Worm (Caenorhabditis elegans) whole organism, young adult: ENCODE measurements around the gene txdc-12.2.

Experiments used
- C06A6.2 ChIP-seq: fragments of 200-800 bp; sonication (Bioruptor generic); conservative IDR thresholded peaks from 2 replicates; pipeline ENCODE4 v1.3.6; 2022; ENCODE audit warnings: missing genetic modification characterization, missing compliant biosample characterization
- D2030.7 ChIP-seq: fragments of 200-800 bp; sonication (Bioruptor generic); IDR thresholded peaks from 2 replicates; pipeline ENCODE4 v1.3.6; 2022; ENCODE audit warnings: missing genetic modification reagents, missing genetic modification characterization, missing compliant biosample characterization
- F23B12.7 ChIP-seq: sonication (generic microtip); optimal IDR thresholded peaks from 2 replicates; lab custom pipeline; 2017; ENCODE audit warnings: missing genetic modification characterization, mild to moderate bottlenecking, missing compliant biosample characterization, antibody characterized with exemption, moderate library complexity; ENCODE audit not compliant: insufficient read depth
- F39B2.1 ChIP-seq: fragments of 200-800 bp; sonication (Bioruptor generic); IDR thresholded peaks from 2 replicates; pipeline ENCODE4 v1.3.6; 2022; ENCODE audit warnings: missing genetic modification reagents, missing genetic modification characterization, missing compliant biosample characterization
- Y53F4B.3 ChIP-seq: fragments of 200-800 bp; sonication (Bioruptor generic); IDR thresholded peaks from 2 replicates; pipeline ENCODE4 v1.3.6; 2022; ENCODE audit warnings: missing genetic modification reagents, missing genetic modification characterization, missing compliant biosample characterization
- Y53G8AR.9 ChIP-seq: fragments of 200-800 bp; sonication (Bioruptor generic); conservative IDR thresholded peaks from 2 replicates; pipeline ENCODE4 v1.3.6; 2022; ENCODE audit warnings: missing genetic modification reagents, missing genetic modification characterization, missing compliant biosample characterization
- Y56A3A.18 ChIP-seq: fragments of 200-800 bp; sonication (Bioruptor generic); IDR thresholded peaks from 2 replicates; pipeline ENCODE4 v1.3.6; 2022; ENCODE audit warnings: missing genetic modification reagents, missing genetic modification characterization, missing compliant biosample characterization
- ZK185.1 ChIP-seq: sonication (generic microtip); optimal IDR thresholded peaks from 2 replicates; lab custom pipeline; 2016; ENCODE audit warnings: mild to moderate bottlenecking, missing genetic modification characterization, missing compliant biosample characterization; ENCODE audit not compliant: poor library complexity, severe bottlenecking
- attf-5 ChIP-seq: fragments of 200-800 bp; sonication (Bioruptor generic); optimal IDR thresholded peaks from 2 replicates; lab custom pipeline; 2018; ENCODE audit warnings: mild to moderate bottlenecking, missing genetic modification characterization, missing compliant biosample characterization
- bed-1 ChIP-seq: fragments of 200-800 bp; sonication (Bioruptor generic); IDR thresholded peaks from 2 replicates; pipeline ENCODE4 v1.3.6; 2022; ENCODE audit warnings: missing genetic modification reagents, missing genetic modification characterization, missing compliant biosample characterization
- ceh-79 ChIP-seq: sonication (generic microtip); optimal IDR thresholded peaks from 2 replicates; lab custom pipeline; 2017; ENCODE audit warnings: mild to moderate bottlenecking, missing genetic modification characterization, missing compliant biosample characterization
- ekl-4 ChIP-seq: fragments of 200-800 bp; sonication (Bioruptor generic); IDR thresholded peaks from 2 replicates; pipeline ENCODE4 v1.3.6; 2022; ENCODE audit warnings: missing genetic modification reagents, missing genetic modification characterization, missing compliant biosample characterization
- ets-4 ChIP-seq: fragments of 200-800 bp; sonication (Bioruptor generic); optimal IDR thresholded peaks from 2 replicates; lab custom pipeline; 2018; ENCODE audit warnings: mild to moderate bottlenecking, missing genetic modification characterization, missing compliant biosample characterization
- him-1 ChIP-seq: sonication (generic microtip); optimal IDR thresholded peaks from 2 replicates; lab custom pipeline; 2016; ENCODE audit warnings: missing genotype, missing genetic modification reagents, missing genetic modification characterization, missing compliant biosample characterization
- hlh-12 ChIP-seq: sonication (generic microtip); optimal IDR thresholded peaks from 2 replicates; lab custom pipeline; 2016; ENCODE audit warnings: missing genetic modification characterization, missing compliant biosample characterization
- hlh-26 ChIP-seq: fragments of 200-800 bp; sonication (Bioruptor generic); conservative IDR thresholded peaks from 2 replicates; pipeline ENCODE4 v1.3.6; 2022; ENCODE audit warnings: missing genetic modification reagents, missing genetic modification characterization, missing compliant biosample characterization
- hmg-1.2 ChIP-seq: fragments of 200-800 bp; sonication (Bioruptor generic); IDR thresholded peaks from 2 replicates; pipeline ENCODE4 v1.3.6; 2022; ENCODE audit warnings: missing genetic modification reagents, missing genetic modification characterization, missing compliant biosample characterization
- hrde-1 ChIP-seq: sonication (generic microtip); optimal IDR thresholded peaks from 2 replicates; lab custom pipeline; 2016; ENCODE audit warnings: missing genetic modification characterization, mild to moderate bottlenecking, missing compliant biosample characterization, moderate library complexity, missing genotype, missing genetic modification reagents, borderline replicate concordance
- lin-54 ChIP-seq: fragments of 200-800 bp; sonication (Bioruptor generic); optimal IDR thresholded peaks from 2 replicates; lab custom pipeline; 2018; ENCODE audit warnings: mild to moderate bottlenecking, missing genetic modification characterization, missing compliant biosample characterization
- lsl-1 ChIP-seq: fragments of 200-800 bp; sonication (Bioruptor generic); optimal IDR thresholded peaks from 2 replicates; lab custom pipeline; 2018; ENCODE audit warnings: mild to moderate bottlenecking, missing genetic modification characterization, moderate library complexity, missing compliant biosample characterization
- mxl-1 ChIP-seq: sonication (generic microtip); optimal IDR thresholded peaks from 2 replicates; lab custom pipeline; 2016; ENCODE audit warnings: missing genetic modification characterization, missing compliant biosample characterization
- nfya-2 ChIP-seq: fragments of 200-800 bp; sonication (Bioruptor generic); IDR thresholded peaks from 2 replicates; pipeline ENCODE4 v1.3.6; 2022; ENCODE audit warnings: missing genetic modification reagents, missing genetic modification characterization, missing compliant biosample characterization
- nhr-27 ChIP-seq: fragments of 200-800 bp; sonication (Bioruptor generic); optimal IDR thresholded peaks from 2 replicates; lab custom pipeline; 2018; ENCODE audit warnings: mild to moderate bottlenecking, missing genetic modification characterization, moderate library complexity, missing compliant biosample characterization
- nhr-90 ChIP-seq: sonication (generic microtip); optimal IDR thresholded peaks from 2 replicates; lab custom pipeline; 2016; ENCODE audit warnings: missing genotype, mild to moderate bottlenecking, missing genetic modification characterization, missing compliant biosample characterization
- rec-8 ChIP-seq, 2 experiments: sonication (generic microtip); optimal IDR thresholded peaks; 2 replicates each; lab custom pipeline; 2016; ENCODE audit warnings: mild to moderate bottlenecking in 2 of 2, missing genetic modification characterization in 2 of 2, missing genetic modification reagents in 2 of 2, missing genotype in 2 of 2, missing biosample characterization in 1 of 2, missing compliant biosample characterization in 1 of 2, moderate library complexity in 1 of 2
- rpc-1 ChIP-seq, 2 experiments: fragments of 150-350 bp in 1 of 2; sonication (generic microtip) in 1 of 2; optimal IDR thresholded peaks; 2 replicates each; lab custom pipeline; 2014 to 2018; ENCODE audit warnings: missing biosample characterization in 1 of 2, missing genetic modification characterization in 1 of 2, missing genetic modification reagents in 1 of 2, missing genotype in 1 of 2
- snpc-3.4 ChIP-seq: sonication (generic microtip); optimal IDR thresholded peaks from 2 replicates; lab custom pipeline; 2017; ENCODE audit warnings: missing genetic modification characterization, mild to moderate bottlenecking, missing compliant biosample characterization, antibody characterized with exemption, moderate library complexity, missing genotype, missing genetic modification reagents
- tbx-9 ChIP-seq: sonication (generic microtip); optimal IDR thresholded peaks from 2 replicates; lab custom pipeline; 2016; ENCODE audit warnings: borderline replicate concordance, missing genetic modification characterization, inconsistent platforms, missing compliant biosample characterization
- unc-62 ChIP-seq: fragments of 150-350 bp; optimal IDR thresholded peaks from 2 replicates; lab custom pipeline; 2014; ENCODE audit warnings: missing biosample characterization, missing genetic modification reagents, missing genetic modification characterization
- zfh-2 ChIP-seq: fragments of 200-800 bp; sonication (Bioruptor generic); conservative IDR thresholded peaks from 2 replicates; pipeline ENCODE4 v1.3.6; 2022; ENCODE audit warnings: missing genetic modification reagents, missing genetic modification characterization, missing compliant biosample characterization
- ztf-18 ChIP-seq: sonication (generic microtip); optimal IDR thresholded peaks from 2 replicates; lab custom pipeline; 2016; ENCODE audit warnings: missing genotype, mild to moderate bottlenecking, missing genetic modification characterization, missing compliant biosample characterization

The txdc-12.2 gene

DNA sequence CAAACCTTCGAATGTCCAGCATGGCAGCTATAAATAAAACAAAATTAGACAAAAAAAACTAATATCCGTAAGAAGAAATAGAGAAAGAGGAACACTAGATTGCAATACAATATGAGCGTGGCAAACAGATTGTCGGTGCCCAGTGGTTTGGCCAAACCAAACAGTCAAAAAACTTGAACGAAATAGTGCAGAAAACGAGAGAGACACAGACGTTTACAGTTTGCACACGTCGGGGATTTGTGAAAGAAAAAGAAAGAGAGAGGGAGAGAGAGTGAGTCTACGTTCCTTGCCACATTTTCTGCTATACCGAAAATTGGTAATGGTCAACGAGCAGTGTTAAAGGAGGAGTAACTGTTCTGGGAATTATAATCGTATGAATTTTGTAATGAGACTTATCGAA, 39.1 kb upstream of the txdc-12.2 start, which contains the start of gene ergi-1:
ergi-1 (minus strand) TSS at position 101 of the 400 bp plus-strand sequence.
- TF ChIP-seq F39B2.1 (GFP tag; lab: Robert Waterston, UW) (no peak), F23B12.7 (tag; lab: Kevin White, UChicago) (no peak), lsl-1 (no peak), nhr-27 (no peak), ets-4 (GFP tag; lab: Kevin White, UChicago) (no peak), hlh-26 (GFP tag; lab: Robert Waterston, UW) (no peak), ZK185.1 (tag; lab: Kevin White, UChicago) (no peak), mxl-1 (tag; lab: Kevin White, UChicago) (no peak), him-1 (no peak), D2030.7 (GFP tag; lab: Robert Waterston, UW) (no peak), ekl-4 (GFP tag; lab: Robert Waterston, UW) (no peak), ztf-18 (tag; lab: Kevin White, UChicago) (no peak), Y56A3A.18 (no peak), Y53G8AR.9 (GFP tag; lab: Robert Waterston, UW) (no peak), Y53F4B.3 (GFP tag; lab: Robert Waterston, UW) (no peak), nfya-2 (no peak), attf-5 (GFP tag; lab: Kevin White, UChicago) (no peak)

DNA sequence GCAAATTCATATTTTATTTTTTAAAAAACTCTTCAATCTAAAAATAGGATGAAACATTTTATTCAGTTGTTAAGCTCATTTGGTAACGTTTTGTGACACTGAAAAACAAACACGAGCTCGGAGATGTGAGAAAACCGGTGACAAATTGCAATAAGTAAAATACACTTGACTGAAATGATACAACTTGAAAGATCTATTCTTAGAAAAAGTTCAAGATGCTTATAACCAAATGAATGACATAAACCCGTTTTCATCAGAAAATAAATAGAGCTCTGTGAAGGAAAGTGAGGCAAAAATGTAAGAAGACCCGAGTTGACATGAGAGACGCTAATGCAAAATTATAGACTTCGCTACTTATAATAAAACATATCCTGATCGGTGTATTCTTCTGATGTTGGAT, 34.9 kb upstream of the txdc-12.2 start, which contains the start of gene smex-2:
smex-2 (minus strand) TSS at position 101 of the 400 bp plus-strand sequence.
- TF ChIP-seq rec-8 (tag; optimal IDR thresholded peaks at IDR 0.05; lab: Kevin White, UChicago) (no peak), hlh-12 (tag; lab: Kevin White, UChicago) (no peak), hrde-1 (tag; lab: Kevin White, UChicago) (no peak), C06A6.2 (GFP tag; lab: Robert Waterston, UW) (no peak)
- TF ChIP-seq, all 124 proteins: peak for 0

DNA sequence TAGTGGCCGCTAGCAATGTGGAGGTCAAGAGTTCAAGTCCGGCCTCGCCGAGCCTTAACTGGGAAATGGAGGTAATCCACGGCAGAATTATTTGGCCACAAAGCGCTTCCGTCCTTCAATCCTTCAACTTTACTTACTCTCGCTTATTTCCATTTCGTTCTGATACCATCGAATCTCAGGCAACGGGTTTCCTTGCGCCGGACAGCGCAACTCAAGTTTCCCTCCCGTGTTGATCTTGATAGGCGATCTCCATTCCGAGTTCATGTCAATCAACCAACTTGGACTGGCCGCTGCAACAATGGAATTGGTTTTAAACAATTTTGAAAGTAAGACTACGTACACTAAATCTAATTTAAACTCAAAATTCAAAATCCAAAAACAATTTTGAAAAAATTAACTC, 33.4 kb upstream of the txdc-12.2 start:
- no peak for TF ChIP-seq nhr-90 (tag; lab: Kevin White, UChicago)
- TF ChIP-seq tbx-9, result no peak
- no peak for TF ChIP-seq rpc-1 (optimal IDR thresholded peaks at IDR 0.05; lab: Kevin White, UChicago)
- TF ChIP-seq rpc-1 (tag; optimal IDR thresholded peaks at IDR 0.05; lab: Kevin White, UChicago), result peak; percentile 26
- TF ChIP-seq lin-54 (GFP tag; lab: Kevin White, UChicago), result no peak
- no peak for TF ChIP-seq bed-1
- no peak for TF ChIP-seq unc-62 (GFP tag; lab: Kevin White, UChicago)
- no peak for TF ChIP-seq hmg-1.2 (GFP tag; lab: Robert Waterston, UW)
- TF ChIP-seq snpc-3.4 (tag; lab: Kevin White, UChicago), result no peak

- peak; percentile 33; the same call in 1 of the 2 replicates for TF ChIP-seq zfh-2 (GFP tag; lab: Robert Waterston, UW)
- no peak for TF ChIP-seq ceh-79 (tag; lab: Kevin White, UChicago)
Measured at ce11 chrX:2041448-2042138, 32.7 kb upstream of the txdc-12.2 start.
